Fruit fly (Drosophila melanogaster) whole organism, embryonic: ENCODE data around the gene UQCR-14L.

ENCODE experiments used
- Antp ChIP-seq: fragments of 200-800 bp; sonication (Bioruptor generic); optimal IDR thresholded peaks from 3 replicates; lab custom pipeline; 2016; ENCODE audit warnings: missing biosample characterization, missing genetic modification characterization
- Atf3 ChIP-seq: fragments of 200-800 bp; sonication (Bioruptor generic); optimal IDR thresholded peaks from 3 replicates; lab custom pipeline; 2016; ENCODE audit warnings: missing biosample characterization, missing genetic modification characterization
- CG11456 ChIP-seq: fragments of 200-800 bp; sonication (Bioruptor generic); IDR thresholded peaks from 3 replicates; pipeline ENCODE4 v1.3.6; 2022; ENCODE audit warnings: missing biosample characterization, missing genetic modification characterization
- CG13287 ChIP-seq: fragments of 200-800 bp; sonication (Bioruptor generic); IDR thresholded peaks from 2 replicates; pipeline ENCODE4 v1.3.6; 2022; ENCODE audit warnings: missing biosample characterization, missing genetic modification characterization; ENCODE audit not compliant: partially characterized antibody
- CG13296 ChIP-seq: fragments of 200-800 bp; sonication (Bioruptor generic); optimal IDR thresholded peaks from 3 replicates; lab custom pipeline; 2018; ENCODE audit warnings: missing biosample characterization, mild to moderate bottlenecking, missing genetic modification characterization
- CG14667 ChIP-seq: fragments of 200-800 bp; sonication (Bioruptor generic); IDR thresholded peaks from 2 replicates; pipeline ENCODE4 v1.3.6; 2022; ENCODE audit warnings: missing biosample characterization, missing genetic modification characterization
- CG15011 ChIP-seq: fragments of 200-800 bp; sonication (Bioruptor generic); optimal IDR thresholded peaks from 3 replicates; lab custom pipeline; 2018; ENCODE audit warnings: missing biosample characterization, mild to moderate bottlenecking, missing genetic modification characterization
- CG1602 ChIP-seq: fragments of 200-800 bp; sonication (Bioruptor generic); optimal IDR thresholded peaks from 3 replicates; lab custom pipeline; 2016; ENCODE audit warnings: missing biosample characterization, missing genetic modification characterization
- CG1647 ChIP-seq: fragments of 200-800 bp; sonication (Bioruptor generic); optimal IDR thresholded peaks from 3 replicates; lab custom pipeline; 2016; ENCODE audit warnings: missing biosample characterization, missing genetic modification characterization
- CG17385 ChIP-seq: fragments of 200-800 bp; sonication (Bioruptor generic); optimal IDR thresholded peaks from 3 replicates; lab custom pipeline; 2018; ENCODE audit warnings: missing biosample characterization, mild to moderate bottlenecking, missing genetic modification characterization
- CG18011 ChIP-seq: fragments of 200-800 bp; sonication (Bioruptor generic); optimal IDR thresholded peaks from 2 replicates; lab custom pipeline; 2017; ENCODE audit warnings: missing biosample characterization, missing genetic modification characterization, mild to moderate bottlenecking, moderate library complexity, missing genotype
- CG18262 ChIP-seq: fragments of 200-800 bp; optimal IDR thresholded peaks from 3 replicates; lab custom pipeline; 2019; ENCODE audit warnings: missing biosample characterization, mild to moderate bottlenecking, missing genetic modification characterization, moderate library complexity
- CG2202 ChIP-seq: fragments of 200-800 bp; sonication (Bioruptor generic); optimal IDR thresholded peaks from 2 replicates; lab custom pipeline; 2018; ENCODE audit warnings: missing biosample characterization, mild to moderate bottlenecking, missing genetic modification characterization
- CG30403 ChIP-seq: fragments of 200-800 bp; sonication (Bioruptor generic); optimal IDR thresholded peaks from 3 replicates; lab custom pipeline; 2016; ENCODE audit warnings: missing biosample characterization, missing genetic modification characterization
- CG31441 ChIP-seq: fragments of 200-800 bp; sonication (Bioruptor generic); IDR thresholded peaks from 2 replicates; pipeline ENCODE4 v1.3.6; 2022; ENCODE audit warnings: missing biosample characterization, missing genetic modification characterization
- CG32772 ChIP-seq: fragments of 200-800 bp; sonication (Bioruptor generic); IDR thresholded peaks from 2 replicates; pipeline ENCODE4 v1.3.6; 2022; ENCODE audit warnings: missing biosample characterization, missing genetic modification characterization
- CG3407 ChIP-seq: fragments of 200-800 bp; sonication (Bioruptor generic); optimal IDR thresholded peaks from 2 replicates; lab custom pipeline; 2018; ENCODE audit warnings: missing biosample characterization, mild to moderate bottlenecking, missing genetic modification characterization
- CG5180 ChIP-seq: fragments of 200-800 bp; sonication (Bioruptor generic); optimal IDR thresholded peaks from 3 replicates; lab custom pipeline; 2017; ENCODE audit warnings: missing biosample characterization, missing genetic modification characterization, mild to moderate bottlenecking, moderate library complexity, missing genetic modification reagents
- CG7928 ChIP-seq: fragments of 200-800 bp; sonication (Bioruptor generic); optimal IDR thresholded peaks from 2 replicates; lab custom pipeline; 2017; ENCODE audit warnings: missing biosample characterization, mild to moderate bottlenecking, missing genetic modification characterization
- CG8388 ChIP-seq: fragments of 200-800 bp; sonication (Bioruptor generic); optimal IDR thresholded peaks from 2 replicates; lab custom pipeline; 2019; ENCODE audit warnings: missing biosample characterization, mild to moderate bottlenecking, missing genetic modification characterization, moderate library complexity
- CG8924 ChIP-seq: fragments of 200-800 bp; optimal IDR thresholded peaks from 3 replicates; lab custom pipeline; 2019; ENCODE audit warnings: missing biosample characterization, mild to moderate bottlenecking, missing genetic modification characterization, moderate library complexity
- CG9215 ChIP-seq: fragments of 200-800 bp; sonication (Bioruptor generic); IDR thresholded peaks from 2 replicates; pipeline ENCODE4 v1.3.6; 2022; ENCODE audit warnings: missing biosample characterization, missing genetic modification characterization
- CG9817 ChIP-seq: fragments of 200-800 bp; sonication (Bioruptor generic); optimal IDR thresholded peaks from 2 replicates; lab custom pipeline; 2018; ENCODE audit warnings: missing biosample characterization, mild to moderate bottlenecking, missing genetic modification characterization, moderate library complexity
- Dbx ChIP-seq: fragments of 200-800 bp; sonication (Bioruptor generic); IDR thresholded peaks from 3 replicates; pipeline ENCODE4 v1.3.6; 2022; ENCODE audit warnings: missing biosample characterization, missing genetic modification characterization
- Dref ChIP-seq: fragments of 200-800 bp; sonication (Bioruptor generic); IDR thresholded peaks from 2 replicates; pipeline ENCODE4 v1.3.6; 2022; ENCODE audit warnings: missing biosample characterization, missing genetic modification characterization
- Gug ChIP-seq: fragments of 200-800 bp; sonication (Bioruptor generic); IDR thresholded peaks from 4 replicates; pipeline ENCODE4 v1.3.6; 2022; ENCODE audit warnings: missing biosample characterization, missing genetic modification characterization
- NfI ChIP-seq: fragments of 200-800 bp; sonication (Bioruptor generic); optimal IDR thresholded peaks from 3 replicates; lab custom pipeline; 2018; ENCODE audit warnings: missing biosample characterization, mild to moderate bottlenecking, missing genetic modification characterization, moderate library complexity
- Ptx1 ChIP-seq: fragments of 200-800 bp; sonication (Bioruptor generic); IDR thresholded peaks from 2 replicates; pipeline ENCODE4 v1.3.6; 2022; ENCODE audit warnings: missing biosample characterization, missing genetic modification characterization
- Spps ChIP-seq: fragments of 200-800 bp; sonication (Bioruptor generic); optimal IDR thresholded peaks from 2 replicates; lab custom pipeline; 2018; ENCODE audit warnings: missing biosample characterization, mild to moderate bottlenecking, missing genetic modification characterization
- amos ChIP-seq: fragments of 200-800 bp; sonication (Bioruptor generic); IDR thresholded peaks from 2 replicates; pipeline ENCODE4 v1.3.6; 2022; ENCODE audit warnings: missing biosample characterization, missing genetic modification characterization; ENCODE audit not compliant: partially characterized antibody
- bab2 ChIP-seq: fragments of 200-800 bp; sonication (Bioruptor generic); optimal IDR thresholded peaks from 2 replicates; lab custom pipeline; 2016; ENCODE audit warnings: missing biosample characterization, missing genetic modification characterization
- bbx ChIP-seq: fragments of 200-800 bp; sonication (Bioruptor generic); IDR thresholded peaks from 2 replicates; pipeline ENCODE4 v1.3.6; 2022; ENCODE audit warnings: missing biosample characterization, missing genetic modification characterization; ENCODE audit not compliant: partially characterized antibody
- bcd ChIP-seq: fragments of 200-800 bp; sonication (Bioruptor generic); optimal IDR thresholded peaks from 2 replicates; lab custom pipeline; 2017; ENCODE audit warnings: missing biosample characterization, mild to moderate bottlenecking, missing genetic modification characterization
- bowl ChIP-seq: fragments of 200-800 bp; sonication (Bioruptor generic); IDR thresholded peaks from 2 replicates; pipeline ENCODE4 v1.3.6; 2022; ENCODE audit warnings: missing biosample characterization, missing genetic modification characterization
- disco-r ChIP-seq: fragments of 200-800 bp; sonication (Bioruptor generic); optimal IDR thresholded peaks from 2 replicates; lab custom pipeline; 2016; ENCODE audit warnings: missing biosample characterization, missing genetic modification characterization
- ems ChIP-seq: fragments of 200-800 bp; sonication (Bioruptor generic); optimal IDR thresholded peaks from 3 replicates; lab custom pipeline; 2016; ENCODE audit warnings: missing biosample characterization, missing genetic modification characterization
- fd3F ChIP-seq: fragments of 200-800 bp; sonication (Bioruptor generic); optimal IDR thresholded peaks from 2 replicates; lab custom pipeline; 2018; ENCODE audit warnings: missing biosample characterization, mild to moderate bottlenecking, missing genetic modification characterization, moderate library complexity
- gce ChIP-seq: fragments of 200-800 bp; sonication (Bioruptor generic); IDR thresholded peaks from 3 replicates; pipeline ENCODE4 v1.3.6; 2022; ENCODE audit warnings: missing biosample characterization, missing genetic modification characterization
- gcm ChIP-seq: fragments of 200-800 bp; sonication (Bioruptor generic); optimal IDR thresholded peaks from 2 replicates; lab custom pipeline; 2019; ENCODE audit warnings: missing biosample characterization, mild to moderate bottlenecking, missing genetic modification characterization, moderate library complexity
- grn ChIP-seq: fragments of 200-800 bp; sonication (Bioruptor generic); optimal IDR thresholded peaks from 3 replicates; lab custom pipeline; 2017; ENCODE audit warnings: missing biosample characterization, missing genetic modification characterization
- ind ChIP-seq: fragments of 200-800 bp; sonication (Bioruptor generic); optimal IDR thresholded peaks from 3 replicates; lab custom pipeline; 2016; ENCODE audit warnings: missing biosample characterization, missing genetic modification characterization
- ken ChIP-seq: fragments of 200-800 bp; sonication (Bioruptor generic); IDR thresholded peaks from 3 replicates; pipeline ENCODE4 v1.3.6; 2022; ENCODE audit warnings: missing biosample characterization, missing genetic modification characterization
- lab ChIP-seq: fragments of 200-800 bp; sonication (Bioruptor generic); optimal IDR thresholded peaks from 3 replicates; lab custom pipeline; 2017; ENCODE audit warnings: missing biosample characterization, missing genetic modification characterization, mild to moderate bottlenecking, moderate library complexity, missing genetic modification reagents
- phol ChIP-seq: fragments of 200-800 bp; sonication (Bioruptor generic); optimal IDR thresholded peaks from 3 replicates; lab custom pipeline; 2018; ENCODE audit warnings: missing biosample characterization, mild to moderate bottlenecking, missing genetic modification characterization, moderate library complexity
- psq ChIP-seq: fragments of 200-800 bp; sonication (Bioruptor generic); optimal IDR thresholded peaks from 2 replicates; lab custom pipeline; 2017; ENCODE audit warnings: missing biosample characterization, missing genetic modification characterization
- schlank ChIP-seq: fragments of 200-800 bp; sonication (Bioruptor generic); optimal IDR thresholded peaks from 2 replicates; lab custom pipeline; 2018; ENCODE audit warnings: missing biosample characterization, mild to moderate bottlenecking, missing genetic modification characterization
- scrt ChIP-seq: fragments of 200-800 bp; sonication (Bioruptor generic); optimal IDR thresholded peaks from 2 replicates; lab custom pipeline; 2018; ENCODE audit warnings: missing biosample characterization, mild to moderate bottlenecking, missing genetic modification characterization, moderate library complexity
- shn ChIP-seq: fragments of 200-800 bp; sonication (Bioruptor generic); optimal IDR thresholded peaks from 3 replicates; lab custom pipeline; 2016; ENCODE audit warnings: missing biosample characterization, missing genetic modification characterization
- sim ChIP-seq: fragments of 200-800 bp; sonication (Bioruptor generic); IDR thresholded peaks from 2 replicates; pipeline ENCODE4 v1.3.6; 2022; ENCODE audit warnings: missing biosample characterization, missing genetic modification characterization
- sima ChIP-seq: fragments of 200-800 bp; sonication (Bioruptor generic); optimal IDR thresholded peaks from 2 replicates; lab custom pipeline; 2016; ENCODE audit warnings: missing biosample characterization, missing genetic modification characterization

UQCR-14L gene

dm6 chr3R:28332137-28332671 is 38.4 kb downstream of the UQCR-14L start (continued):
- TF ChIP-seq amos (GFP tag; lab: Robert Waterston, UW), result no peak
- TF ChIP-seq CG8388 (GFP tag; lab: Kevin White, UChicago), result peak; percentile 33
- no peak for TF ChIP-seq sim (GFP tag; lab: Robert Waterston, UW)
- peak; percentile 56 for TF ChIP-seq CG13296 (GFP tag; lab: Kevin White, UChicago)
- TF ChIP-seq CG1602 (GFP tag; lab: Kevin White, UChicago), result peak; percentile 32
- peak; percentile 15 for TF ChIP-seq CG15011 (GFP tag; lab: Kevin White, UChicago)
- peak; percentile 66 for TF ChIP-seq Antp (GFP tag; lab: Kevin White, UChicago)
- TF ChIP-seq sima (GFP tag; lab: Kevin White, UChicago), result peak; percentile 13
- peak; percentile 24 for TF ChIP-seq CG7928 (GFP tag; lab: Kevin White, UChicago)
- peak; percentile 17 for TF ChIP-seq CG1647 (GFP tag; lab: Kevin White, UChicago)
- TF ChIP-seq gce (GFP tag; lab: Robert Waterston, UW), result peak; percentile 37; the same call in 1 of the 3 replicates
- peak; percentile 63 for TF ChIP-seq CG30403 (GFP tag; lab: Kevin White, UChicago)
- TF ChIP-seq bowl (GFP tag; lab: Robert Waterston, UW), result no peak
- peak; percentile 74 for TF ChIP-seq Ptx1 (GFP tag; lab: Robert Waterston, UW)
- no peak for TF ChIP-seq CG2202 (tag; lab: Kevin White, UChicago)
- TF ChIP-seq bbx (GFP tag; lab: Robert Waterston, UW), result peak; percentile 28; the same call in 1 of the 2 replicates
- TF ChIP-seq bab2, result peak; percentile 44
- TF ChIP-seq Gug (GFP tag; lab: Robert Waterston, UW), result peak; percentile 62; the same call in 2 of the 4 replicates
- TF ChIP-seq CG9215 (GFP tag; lab: Robert Waterston, UW), result peak; percentile 65
- no peak for TF ChIP-seq ken
- peak; percentile 0 for TF ChIP-seq Spps (tag; lab: Kevin White, UChicago)
- TF ChIP-seq CG14667 (GFP tag; lab: Robert Waterston, UW), result peak; percentile 21; the same call in 1 of the 2 replicates
- peak; percentile 41 for TF ChIP-seq CG9817 (tag; lab: Kevin White, UChicago)
- TF ChIP-seq CG18262 (tag; lab: Kevin White, UChicago), result peak; percentile 43
- TF ChIP-seq bcd, result peak; percentile 55
- 0 out of 2 replicates have a peak, but pooled peaks have one; percentile 41 for TF ChIP-seq CG32772 (GFP tag; lab: Robert Waterston, UW)
- peak; percentile 68 for TF ChIP-seq NfI (GFP tag; lab: Kevin White, UChicago)
- peak; percentile 93 for TF ChIP-seq psq (GFP tag; lab: Kevin White, UChicago)
- TF ChIP-seq CG18011 (GFP tag; lab: Kevin White, UChicago), result no peak
- peak; percentile 64 for TF ChIP-seq fd3F (GFP tag; lab: Kevin White, UChicago)
- peak; percentile 30 for TF ChIP-seq grn (GFP tag; lab: Kevin White, UChicago)
- peak; percentile 42 for TF ChIP-seq shn (GFP tag; lab: Kevin White, UChicago)
- TF ChIP-seq phol (tag; lab: Kevin White, UChicago), result peak; percentile 57
- TF ChIP-seq ind (GFP tag; lab: Kevin White, UChicago), result peak; percentile 56
- TF ChIP-seq gcm (GFP tag; lab: Kevin White, UChicago), result no peak
- TF ChIP-seq CG5180, result no peak
- TF ChIP-seq CG8924, result peak; percentile 58
- peak; percentile 35 for TF ChIP-seq ems (GFP tag; lab: Kevin White, UChicago)
- no peak; the same call in 1 of the 2 replicates for TF ChIP-seq CG13287 (GFP tag; lab: Robert Waterston, UW)
- peak; percentile 56 for TF ChIP-seq scrt (GFP tag; lab: Kevin White, UChicago)
- peak; percentile 73 for TF ChIP-seq lab (GFP tag; lab: Kevin White, UChicago)
- TF ChIP-seq schlank, result peak; percentile 3
- TF ChIP-seq CG31441 (GFP tag; lab: Robert Waterston, UW), result peak; percentile 51; the same call in 1 of the 2 replicates
- TF ChIP-seq CG17385 (GFP tag; lab: Kevin White, UChicago), result peak; percentile 59
- TF ChIP-seq Dbx (GFP tag; lab: Robert Waterston, UW), result peak; percentile 71; the same call in 2 of the 3 replicates
- TF ChIP-seq Atf3 (GFP tag; lab: Kevin White, UChicago), result peak; percentile 31
- TF ChIP-seq disco-r, result peak; percentile 24
- no peak for TF ChIP-seq Dref (GFP tag; lab: Robert Waterston, UW)
- TF ChIP-seq CG11456, result 0 out of 3 replicates have a peak, but pooled peaks have one; percentile 40
- peak; percentile 16 for TF ChIP-seq CG3407 (GFP tag; lab: Kevin White, UChicago)
